Fruit fly (Drosophila melanogaster): ENCODE data around the gene CG9288.

DNA sequence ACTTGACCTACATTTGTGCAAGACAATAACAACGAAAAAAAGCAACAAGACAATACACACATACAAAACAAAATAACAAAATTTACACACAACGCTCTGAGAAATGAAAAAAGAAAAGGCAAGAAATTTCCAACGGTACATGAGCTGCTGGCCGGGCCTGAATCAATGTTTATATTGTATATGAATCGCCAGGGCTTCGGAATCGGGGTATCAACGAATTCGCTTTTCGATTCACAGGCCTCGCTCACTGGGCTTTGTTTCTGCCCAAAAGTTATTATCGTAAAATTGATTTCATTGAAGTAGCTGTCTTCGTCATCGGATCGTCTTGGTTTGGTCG is 36.9 kb downstream of the CG9288 start:
- peak; percentile 67; the same call in 2 of the 3 replicates for TF ChIP-seq CG6163 (GFP tag; IDR thresholded peaks at IDR 0.05)
- no peak for TF ChIP-seq Ets21C (GFP tag; optimal IDR thresholded peaks at IDR 0.05)
- peak; percentile 27 for TF ChIP-seq fkh (GFP tag; optimal IDR thresholded peaks at IDR 0.05)
- TF ChIP-seq CG6854 (GFP tag; optimal IDR thresholded peaks at IDR 0.05), result peak; percentile 93
- TF ChIP-seq Hr39 (GFP tag; optimal IDR thresholded peaks at IDR 0.05), result no peak
- TF ChIP-seq CG31627 (GFP tag; optimal IDR thresholded peaks at IDR 0.05), result no peak
- TF ChIP-seq net (GFP tag; optimal IDR thresholded peaks at IDR 0.05), result peak; percentile 60
